Fruit fly (Drosophila melanogaster) whole organism, embryonic: ENCODE results near the gene CG11999.

Experiments used
- CG10147 ChIP-seq: fragments of 200-800 bp; sonication (Bioruptor generic); optimal IDR thresholded peaks from 2 replicates; lab custom pipeline; 2019; ENCODE audit warnings: missing biosample characterization, mild to moderate bottlenecking, missing genetic modification characterization, moderate library complexity
- CG10267 ChIP-seq: fragments of 200-800 bp; sonication (Bioruptor generic); optimal IDR thresholded peaks from 2 replicates; lab custom pipeline; 2018; ENCODE audit warnings: missing biosample characterization, mild to moderate bottlenecking, missing genetic modification characterization, moderate library complexity
- CG10959 ChIP-seq: fragments of 200-800 bp; sonication (Bioruptor generic); IDR thresholded peaks from 2 replicates; pipeline ENCODE4 v1.3.6; 2022; ENCODE audit warnings: missing biosample characterization, missing genetic modification characterization
- CG10979 ChIP-seq: fragments of 200-800 bp; sonication (Bioruptor generic); optimal IDR thresholded peaks from 2 replicates; lab custom pipeline; 2018; ENCODE audit warnings: missing biosample characterization, mild to moderate bottlenecking, missing genetic modification characterization, moderate library complexity
- CG12299 ChIP-seq: fragments of 200-800 bp; sonication (Bioruptor generic); optimal IDR thresholded peaks from 2 replicates; lab custom pipeline; 2018; ENCODE audit warnings: missing biosample characterization, mild to moderate bottlenecking, missing genetic modification characterization
- CG16779 ChIP-seq: fragments of 200-800 bp; sonication (Bioruptor generic); IDR thresholded peaks from 2 replicates; pipeline ENCODE4 v1.3.6; 2022; ENCODE audit warnings: missing biosample characterization, missing genetic modification characterization
- CG17912 ChIP-seq: fragments of 200-800 bp; sonication (Bioruptor generic); optimal IDR thresholded peaks from 2 replicates; lab custom pipeline; 2018; ENCODE audit warnings: missing biosample characterization, mild to moderate bottlenecking, missing genetic modification characterization
- CG1832 ChIP-seq: fragments of 200-800 bp; sonication (Bioruptor generic); optimal IDR thresholded peaks from 2 replicates; lab custom pipeline; 2017; ENCODE audit warnings: missing biosample characterization, mild to moderate bottlenecking, missing genetic modification characterization, inconsistent platforms
- CG18476 ChIP-seq: fragments of 200-800 bp; sonication (Bioruptor generic); optimal IDR thresholded peaks from 2 replicates; lab custom pipeline; 2016; ENCODE audit warnings: missing biosample characterization, mild to moderate bottlenecking, missing genetic modification characterization
- CG33557 ChIP-seq: fragments of 200-800 bp; sonication (Bioruptor generic); optimal IDR thresholded peaks from 2 replicates; lab custom pipeline; 2019; ENCODE audit warnings: missing biosample characterization, mild to moderate bottlenecking, missing genetic modification characterization, moderate library complexity
- CG4424 ChIP-seq: fragments of 200-800 bp; sonication (Bioruptor generic); optimal IDR thresholded peaks from 3 replicates; lab custom pipeline; 2016; ENCODE audit warnings: missing biosample characterization, missing genetic modification characterization
- CG7357 ChIP-seq: fragments of 200-800 bp; sonication (Bioruptor generic); IDR thresholded peaks from 3 replicates; pipeline ENCODE4 v1.3.6; 2022; ENCODE audit warnings: missing biosample characterization, missing genetic modification characterization
- CG8765 ChIP-seq: fragments of 200-800 bp; sonication (Bioruptor generic); IDR thresholded peaks from 2 replicates; pipeline ENCODE4 v1.3.6; 2022; ENCODE audit warnings: missing biosample characterization, missing genetic modification characterization
- CrebB ChIP-seq: fragments of 200-800 bp; sonication (Bioruptor generic); optimal IDR thresholded peaks from 3 replicates; lab custom pipeline; 2018; ENCODE audit warnings: missing biosample characterization, mild to moderate bottlenecking, missing genetic modification characterization
- D ChIP-seq, 2 experiments: fragments of 200-800 bp in 1 of 2; fragments of >200 bp in 1 of 2; sonication (Bioruptor generic) in 1 of 2; optimal IDR thresholded peaks; 2 replicates in 1 of 2; 3 replicates in 1 of 2; lab custom pipeline; 2017; ENCODE audit warnings: mild to moderate bottlenecking in 1 of 2, missing biosample characterization in 1 of 2, missing genetic modification characterization in 1 of 2, missing genetic modification reagents in 1 of 2
- Ets65A ChIP-seq: fragments of 200-800 bp; sonication (Bioruptor generic); peaks from one replicate; lab custom pipeline; 2016; ENCODE audit warnings: missing biosample characterization, missing genetic modification characterization
- H15 ChIP-seq: fragments of 200-800 bp; sonication (Bioruptor generic); IDR thresholded peaks from 3 replicates; pipeline ENCODE4 v1.3.6; 2022; ENCODE audit warnings: missing biosample characterization, missing genetic modification characterization
- Hr3 ChIP-seq: fragments of 200-800 bp; sonication (Bioruptor generic); optimal IDR thresholded peaks from 3 replicates; lab custom pipeline; 2016; ENCODE audit warnings: missing biosample characterization, missing genetic modification characterization
- Opbp ChIP-seq: fragments of 200-800 bp; sonication (Bioruptor generic); IDR thresholded peaks from 3 replicates; pipeline ENCODE4 v1.3.6; 2022; ENCODE audit warnings: missing biosample characterization, missing genetic modification characterization; ENCODE audit not compliant: partially characterized antibody
- Rx ChIP-seq: fragments of 200-800 bp; sonication (Bioruptor generic); IDR thresholded peaks from 2 replicates; pipeline ENCODE4 v1.3.6; 2022; ENCODE audit warnings: missing biosample characterization, missing genetic modification characterization
- Side ChIP-seq: fragments of 200-800 bp; sonication (Bioruptor generic); optimal IDR thresholded peaks from 2 replicates; lab custom pipeline; 2016; ENCODE audit warnings: missing biosample characterization, missing genetic modification characterization
- Taf1 ChIP-seq: fragments of 200-800 bp; sonication (Bioruptor generic); IDR thresholded peaks from 2 replicates; pipeline ENCODE4 v1.3.6; 2022; ENCODE audit warnings: missing biosample characterization, missing genetic modification characterization
- Xbp1 ChIP-seq: fragments of 200-800 bp; sonication (Bioruptor generic); optimal IDR thresholded peaks from 3 replicates; lab custom pipeline; 2016; ENCODE audit warnings: missing biosample characterization, mild to moderate bottlenecking, missing genetic modification characterization
- YL-1 ChIP-seq: fragments of 200-800 bp; sonication (Bioruptor generic); optimal IDR thresholded peaks from 3 replicates; lab custom pipeline; 2017; ENCODE audit warnings: missing biosample characterization, mild to moderate bottlenecking, missing genetic modification characterization
- abd-A ChIP-seq: fragments of 200-800 bp; sonication (Bioruptor generic); optimal IDR thresholded peaks from 3 replicates; lab custom pipeline; 2019; ENCODE audit warnings: missing biosample characterization, mild to moderate bottlenecking, missing genetic modification characterization, moderate library complexity
- ase ChIP-seq: fragments of 200-800 bp; sonication (Bioruptor generic); IDR thresholded peaks from 3 replicates; pipeline ENCODE4 v1.3.6; 2022; ENCODE audit warnings: missing biosample characterization, missing genetic modification characterization
- cwo ChIP-seq: fragments of 200-800 bp; sonication (Bioruptor generic); optimal IDR thresholded peaks from 3 replicates; lab custom pipeline; 2017; ENCODE audit warnings: missing biosample characterization, missing genetic modification characterization, mild to moderate bottlenecking, moderate library complexity, missing genetic modification reagents
- dmrt99B ChIP-seq: fragments of 200-800 bp; sonication (Bioruptor generic); optimal IDR thresholded peaks from 2 replicates; lab custom pipeline; 2018; ENCODE audit warnings: missing biosample characterization, mild to moderate bottlenecking, missing genetic modification characterization, moderate library complexity
- fd102C ChIP-seq: fragments of 200-800 bp; sonication (Bioruptor generic); optimal IDR thresholded peaks from 2 replicates; lab custom pipeline; 2018; ENCODE audit warnings: missing biosample characterization, mild to moderate bottlenecking, missing genetic modification characterization, moderate library complexity
- fd64A ChIP-seq: fragments of 200-800 bp; sonication (Bioruptor generic); optimal IDR thresholded peaks from 3 replicates; lab custom pipeline; 2018; ENCODE audit warnings: missing biosample characterization, mild to moderate bottlenecking, missing genetic modification characterization
- gem ChIP-seq: fragments of 200-800 bp; sonication (Bioruptor generic); optimal IDR thresholded peaks from 2 replicates; lab custom pipeline; 2019; ENCODE audit warnings: missing biosample characterization, mild to moderate bottlenecking, missing genetic modification characterization, moderate library complexity
- gsb-n ChIP-seq: fragments of 200-800 bp; sonication (Bioruptor generic); optimal IDR thresholded peaks from 3 replicates; lab custom pipeline; 2018; ENCODE audit warnings: missing biosample characterization, mild to moderate bottlenecking, missing genetic modification characterization
- lilli ChIP-seq: fragments of 200-800 bp; sonication (Bioruptor generic); optimal IDR thresholded peaks from 3 replicates; lab custom pipeline; 2016; ENCODE audit warnings: missing biosample characterization, missing genetic modification characterization
- lov ChIP-seq, 2 experiments: fragments of 200-800 bp in 1 of 2; fragments of >200 bp in 1 of 2; sonication (Bioruptor generic) in 1 of 2; IDR thresholded peaks in 1 of 2; optimal IDR thresholded peaks in 1 of 2; 2 replicates in 1 of 2; 3 replicates in 1 of 2; pipeline versions ENCODE4 v1.3.6 to Lab custom; 2017 to 2022; ENCODE audit warnings: missing biosample characterization in 1 of 2, missing genetic modification characterization in 1 of 2
- nom ChIP-seq: fragments of 200-800 bp; sonication (Bioruptor generic); optimal IDR thresholded peaks from 2 replicates; lab custom pipeline; 2017; ENCODE audit warnings: missing biosample characterization, missing genetic modification characterization, mild to moderate bottlenecking, moderate library complexity, missing genetic modification reagents
- p53 ChIP-seq: fragments of 200-800 bp; sonication (Bioruptor generic); optimal IDR thresholded peaks from 2 replicates; lab custom pipeline; 2016; ENCODE audit warnings: missing biosample characterization, missing genetic modification characterization
- pan ChIP-seq, 4 experiments: fragments of >200 bp in 3 of 4; fragments of 200-800 bp in 1 of 4; sonication (Bioruptor generic) in 1 of 4; optimal IDR thresholded peaks in 3 of 4; IDR thresholded peaks in 1 of 4; 2 replicates each; pipeline versions ENCODE4 v1.3.6 to Lab custom; 2017 to 2022; ENCODE audit warnings: missing biosample characterization in 2 of 4, missing genetic modification characterization in 2 of 4, mixed read lengths in 1 of 4
- pros ChIP-seq: fragments of 200-800 bp; sonication (Bioruptor generic); optimal IDR thresholded peaks from 3 replicates; lab custom pipeline; 2019; ENCODE audit warnings: missing biosample characterization, mild to moderate bottlenecking, missing genetic modification characterization, moderate library complexity
- pum ChIP-seq: fragments of 200-800 bp; sonication (Bioruptor generic); optimal IDR thresholded peaks from 2 replicates; lab custom pipeline; 2016; ENCODE audit warnings: missing biosample characterization, missing genetic modification characterization
- pzg ChIP-seq: fragments of 200-800 bp; sonication (Bioruptor generic); optimal IDR thresholded peaks from 3 replicates; lab custom pipeline; 2018; ENCODE audit warnings: missing biosample characterization, mild to moderate bottlenecking, missing genetic modification characterization, moderate library complexity
- rib ChIP-seq: fragments of 200-800 bp; sonication (Bioruptor generic); IDR thresholded peaks from 2 replicates; pipeline ENCODE4 v1.3.6; 2022; ENCODE audit warnings: missing biosample characterization, missing genetic modification characterization
- run ChIP-seq: fragments of 200-800 bp; sonication (Bioruptor generic); optimal IDR thresholded peaks from 3 replicates; lab custom pipeline; 2018; ENCODE audit warnings: missing biosample characterization, mild to moderate bottlenecking, missing genetic modification characterization
- sens ChIP-seq: fragments of 200-800 bp; sonication (Bioruptor generic); peaks from one replicate; lab custom pipeline; 2016; ENCODE audit warnings: missing biosample characterization, missing genetic modification characterization
- sob ChIP-seq: fragments of 200-800 bp; sonication (Bioruptor generic); IDR thresholded peaks from 2 replicates; pipeline ENCODE4 v1.3.6; 2022; ENCODE audit warnings: missing biosample characterization, missing genetic modification characterization
- tio ChIP-seq: fragments of 200-800 bp; sonication (Bioruptor generic); optimal IDR thresholded peaks from 2 replicates; lab custom pipeline; 2017; ENCODE audit warnings: missing biosample characterization, missing genetic modification characterization, inconsistent platforms
- wdn ChIP-seq: fragments of 200-800 bp; sonication (Bioruptor generic); IDR thresholded peaks from 2 replicates; pipeline ENCODE4 v1.3.6; 2022; ENCODE audit warnings: missing biosample characterization, missing genetic modification characterization
- zfh2 ChIP-seq: fragments of 200-800 bp; sonication (Bioruptor generic); optimal IDR thresholded peaks from 2 replicates; lab custom pipeline; 2016; ENCODE audit warnings: missing biosample characterization, missing genetic modification characterization

The CG11999 gene

DNA sequence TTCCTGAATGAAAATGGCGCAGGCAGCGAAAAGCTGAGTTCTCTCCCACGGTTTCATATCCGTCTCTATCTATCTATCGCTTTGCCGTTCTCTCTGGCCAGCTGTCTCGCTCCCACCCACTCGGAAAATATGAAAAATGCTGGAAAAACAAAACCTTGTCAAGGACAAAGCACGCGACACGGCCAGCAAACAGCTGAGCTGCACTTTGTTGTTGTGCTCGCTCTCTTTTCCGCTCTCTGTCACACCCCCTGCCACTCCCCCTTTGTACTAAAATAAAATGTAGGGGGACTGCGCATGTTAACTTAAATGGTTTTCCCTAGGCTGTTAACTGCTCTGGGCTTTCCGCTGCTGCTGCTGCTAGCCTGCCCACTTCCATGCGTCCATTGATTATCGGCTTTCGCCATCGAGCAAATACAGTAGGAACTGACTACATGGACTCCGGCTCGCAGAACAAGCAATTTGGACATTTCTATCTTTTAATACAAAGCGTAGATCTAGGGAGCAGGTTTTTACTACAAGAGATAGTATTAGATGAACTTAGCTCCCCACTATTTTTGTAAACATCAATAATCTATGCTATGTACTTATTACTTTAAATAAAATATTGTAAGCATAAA, 7.7 kb downstream of the CG11999 start (continued):
- no peak for TF ChIP-seq tio (GFP tag; lab: Kevin White, UChicago)
- no peak for TF ChIP-seq gsb-n
- TF ChIP-seq CG10979 = no peak
- TF ChIP-seq CG10267 (tag; lab: Kevin White, UChicago) = no peak
- TF ChIP-seq pzg (GFP tag; lab: Kevin White, UChicago) = no peak
- no peak for TF ChIP-seq CG33557
- TF ChIP-seq lov (optimal IDR thresholded peaks at IDR 0.05; lab: Kevin White, UChicago) = no peak
- no peak for TF ChIP-seq lov (GFP tag; IDR thresholded peaks at IDR 0.05; lab: Robert Waterston, UW)
- no peak for TF ChIP-seq CG18476 (GFP tag; lab: Kevin White, UChicago)
- no peak for TF ChIP-seq p53 (GFP tag; lab: Kevin White, UChicago)
- no peak for TF ChIP-seq Rx (GFP tag; lab: Robert Waterston, UW)
- no peak for TF ChIP-seq D (optimal IDR thresholded peaks at IDR 0.05; lab: Kevin White, UChicago)
- TF ChIP-seq D (GFP tag; optimal IDR thresholded peaks at IDR 0.05; lab: Kevin White, UChicago) = no peak
- TF ChIP-seq CG4424 (GFP tag; lab: Kevin White, UChicago) = no peak
- TF ChIP-seq dmrt99B (tag; lab: Kevin White, UChicago) = no peak
- TF ChIP-seq CG8765 (GFP tag; lab: Robert Waterston, UW) = no peak
- no peak for TF ChIP-seq CG7357 (GFP tag; lab: Robert Waterston, UW)
- TF ChIP-seq gem (tag; lab: Kevin White, UChicago) = no peak
- no peak for TF ChIP-seq CG12299
- no peak for TF ChIP-seq cwo (GFP tag; lab: Kevin White, UChicago)
- TF ChIP-seq fd102C (GFP tag; lab: Kevin White, UChicago) = no peak
- TF ChIP-seq CG10147 (GFP tag; lab: Kevin White, UChicago) = no peak
- no peak for TF ChIP-seq Taf1 (GFP tag; lab: Robert Waterston, UW)
- TF ChIP-seq run (tag; lab: Kevin White, UChicago) = no peak
- no peak for TF ChIP-seq Side (GFP tag; lab: Kevin White, UChicago)
- TF ChIP-seq rib (GFP tag; lab: Robert Waterston, UW) = no peak
- TF ChIP-seq wdn = no peak
- no peak for TF ChIP-seq CG10959 (GFP tag; lab: Robert Waterston, UW)
- no peak for TF ChIP-seq Hr3 (GFP tag; lab: Kevin White, UChicago)
- no peak for TF ChIP-seq pros (GFP tag; lab: Kevin White, UChicago)
- peak; percentile 38 for TF ChIP-seq CG1832 (GFP tag; lab: Kevin White, UChicago)
- TF ChIP-seq YL-1 (GFP tag; lab: Kevin White, UChicago) = no peak
- TF ChIP-seq ase (GFP tag; lab: Robert Waterston, UW) = no peak
- TF ChIP-seq sens (GFP tag; lab: Kevin White, UChicago) = no peak

DNA sequence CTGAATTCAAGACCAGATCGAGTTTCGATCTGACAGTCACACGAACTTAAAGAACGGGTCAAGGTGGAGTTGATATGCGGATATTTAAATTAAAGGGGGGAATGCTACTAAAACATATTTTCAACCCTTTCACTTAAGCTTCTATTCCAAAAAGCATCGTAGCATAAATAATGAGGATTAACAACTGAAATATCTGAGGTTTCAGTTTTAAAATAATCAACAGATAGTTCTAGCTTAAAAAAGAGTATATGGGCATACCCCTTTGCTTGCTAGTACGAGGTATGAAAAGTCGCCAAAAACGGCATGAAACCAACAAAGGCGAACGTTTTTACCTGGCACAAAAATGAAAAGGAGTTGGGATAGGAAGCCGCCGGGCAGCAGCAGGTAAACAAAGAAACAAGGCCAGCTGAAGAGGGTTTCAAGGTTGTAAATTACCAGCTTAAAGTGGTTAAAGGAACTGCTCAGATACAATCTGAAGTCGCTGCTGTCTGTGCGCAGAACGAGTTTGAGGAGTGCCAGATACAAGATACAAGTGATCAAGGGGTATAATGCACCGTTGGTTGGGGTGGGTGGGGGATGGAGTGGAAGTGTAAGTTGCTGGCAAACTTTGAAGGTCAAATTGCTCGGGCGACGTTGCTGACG, 22.7 kb downstream of the CG11999 start:
- no peak for TF ChIP-seq lilli
- no peak for TF ChIP-seq CG16779 (GFP tag; lab: Robert Waterston, UW)
- TF ChIP-seq zfh2 = no peak
- TF ChIP-seq D (optimal IDR thresholded peaks at IDR 0.05; lab: Kevin White, UChicago) = peak; percentile 29
- no peak for TF ChIP-seq D (GFP tag; optimal IDR thresholded peaks at IDR 0.05; lab: Kevin White, UChicago)
- peak; percentile 17 for TF ChIP-seq Ets65A (GFP tag; lab: Kevin White, UChicago)
- no peak for TF ChIP-seq pan (optimal IDR thresholded peaks at IDR 0.05; lab: Kevin White, UChicago)
- TF ChIP-seq pan (GFP tag; optimal IDR thresholded peaks at IDR 0.05 in 1 of 2, IDR thresholded peaks at IDR 0.05 in 1 of 2) = no peak
- no peak for TF ChIP-seq CG17912 (GFP tag; lab: Kevin White, UChicago)
- TF ChIP-seq H15 (GFP tag; lab: Robert Waterston, UW) = no peak
- no peak for TF ChIP-seq CG7357 (GFP tag; lab: Robert Waterston, UW)
- no peak for TF ChIP-seq pum (GFP tag; lab: Kevin White, UChicago)
- TF ChIP-seq fd64A = no peak
- no peak for TF ChIP-seq abd-A
- TF ChIP-seq Opbp (GFP tag; lab: Robert Waterston, UW) = 0 out of 3 replicates have a peak, but pooled peaks have one; percentile 8
- TF ChIP-seq Xbp1 (GFP tag; lab: Kevin White, UChicago) = no peak
- no peak for TF ChIP-seq sob (GFP tag; lab: Robert Waterston, UW)
- peak; percentile 38 for TF ChIP-seq nom (GFP tag; lab: Kevin White, UChicago)
- TF ChIP-seq CrebB = no peak
